Worm (Caenorhabditis elegans) whole organism, midembryonic: Measurements from ENCODE around the gene F32D8.5.

Experiments
- T22C8.4 ChIP-seq: fragments of 200-800 bp; sonication (Bioruptor generic); IDR thresholded peaks from 2 replicates; pipeline ENCODE4 v1.3.6; 2022; ENCODE audit warnings: missing genetic modification characterization, missing compliant biosample characterization
- cog-1 ChIP-seq: sonication (generic microtip); optimal IDR thresholded peaks from 2 replicates; lab custom pipeline; 2016; ENCODE audit warnings: missing genetic modification characterization, missing compliant biosample characterization
- flt-1 ChIP-seq: fragments of 200-800 bp; sonication (Bioruptor generic); IDR thresholded peaks from 2 replicates; pipeline ENCODE4 v1.3.6; 2022; ENCODE audit warnings: missing genetic modification characterization, missing compliant biosample characterization
- klf-2 ChIP-seq: fragments of 200-800 bp; sonication (Bioruptor generic); conservative IDR thresholded peaks from 2 replicates; pipeline ENCODE4 v1.3.6; 2022; ENCODE audit warnings: missing genetic modification reagents, missing genetic modification characterization, missing compliant biosample characterization
- med-1 ChIP-seq: sonication (generic microtip); optimal IDR thresholded peaks from 2 replicates; lab custom pipeline; 2017; ENCODE audit warnings: missing genetic modification characterization, mild to moderate bottlenecking, missing compliant biosample characterization, antibody characterized with exemption, missing genetic modification reagents; ENCODE audit not compliant: insufficient read depth
- ref-1 ChIP-seq: fragments of 200-800 bp; sonication (Bioruptor generic); conservative IDR thresholded peaks from 2 replicates; pipeline ENCODE4 v1.3.6; 2022; ENCODE audit warnings: missing genetic modification reagents, missing genetic modification characterization, missing compliant biosample characterization
- ztf-23 ChIP-seq: fragments of 200-800 bp; sonication (Bioruptor generic); IDR thresholded peaks from 2 replicates; pipeline ENCODE4 v1.3.6; 2022; ENCODE audit warnings: missing genetic modification reagents, missing genetic modification characterization, missing compliant biosample characterization
- ztf-29 ChIP-seq: fragments of 200-800 bp; sonication (Bioruptor generic); IDR thresholded peaks from 2 replicates; pipeline ENCODE4 v1.3.6; 2022; ENCODE audit warnings: missing genetic modification reagents, missing genetic modification characterization, missing compliant biosample characterization

- no peak for TF ChIP-seq ztf-23 (GFP tag; lab: Robert Waterston, UW)
- TF ChIP-seq flt-1: no peak
- TF ChIP-seq cog-1 (tag; lab: Kevin White, UChicago): no peak
- TF ChIP-seq ref-1 (GFP tag; lab: Robert Waterston, UW): no peak
- TF ChIP-seq T22C8.4 (GFP tag; lab: Robert Waterston, UW): no peak
- TF ChIP-seq ztf-29 (GFP tag; lab: Robert Waterston, UW): no peak
- no peak for TF ChIP-seq med-1 (GFP tag; lab: Kevin White, UChicago)
- no peak for TF ChIP-seq klf-2 (GFP tag; lab: Robert Waterston, UW)
Measured at ce11 chrV:10859048-10859637, 35.5 kb upstream of the F32D8.5 start.
